Worm (Caenorhabditis elegans): ENCODE data around the gene ZK1127.4.
A peak's percentile ranks its signal among the peaks of the same experiment; 100 is the strongest.

The ZK1127.4 gene

DNA sequence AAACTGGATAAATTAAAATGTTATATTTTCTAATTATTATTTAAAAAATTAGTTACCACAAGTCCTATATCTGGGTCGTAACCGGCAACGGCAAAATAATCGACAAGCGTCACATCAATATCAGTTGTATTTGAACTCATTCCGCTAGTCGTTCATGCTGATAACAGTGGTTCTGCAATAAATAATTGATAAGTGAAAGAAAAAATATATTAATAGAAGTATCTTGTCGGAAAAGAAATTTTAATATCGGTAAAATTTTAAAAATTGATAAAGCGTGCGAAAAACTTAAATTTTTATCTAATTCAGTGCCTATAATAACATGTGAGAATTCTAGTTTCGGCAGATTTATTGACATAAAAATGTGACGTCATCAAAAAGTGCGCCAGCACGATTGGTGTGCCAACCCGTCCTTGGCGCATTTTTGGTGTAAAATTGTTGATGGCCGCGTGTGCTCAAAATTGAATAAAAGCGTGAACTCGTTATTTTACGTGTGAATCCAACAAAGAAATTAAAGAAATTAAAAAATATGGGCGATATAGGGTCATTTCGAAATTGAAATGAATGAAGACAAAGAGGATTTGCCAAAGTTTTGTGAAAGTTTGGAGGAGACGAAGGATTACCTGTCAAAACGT lies 31.3 kb upstream of the ZK1127.4 start, which contains the start of the genes lst-6 and lst-5 (continued):
- TF ChIP-seq sox-4 (tag; optimal IDR thresholded peaks at IDR 0.05) (no peak), snu-23 (GFP tag; optimal IDR thresholded peaks at IDR 0.05) (peak; percentile 76), lin-13 (GFP tag; optimal IDR thresholded peaks at IDR 0.05) (peak; percentile 24), dpl-1 (GFP tag; optimal IDR thresholded peaks at IDR 0.05) (peak; percentile 34 to 77 (median 73)), pax-3 (tag; optimal IDR thresholded peaks at IDR 0.05) (no peak), grh-1 (GFP tag; IDR thresholded peaks at IDR 0.05) (no peak), ceh-88 (GFP tag; IDR thresholded peaks at IDR 0.05) (peak; percentile 62), lin-39 (tag; optimal IDR thresholded peaks at IDR 0.05) (peak; percentile 31), mef-2 (tag; optimal IDR thresholded peaks at IDR 0.05) (no peak), nhr-47 (tag; optimal IDR thresholded peaks at IDR 0.05) (peak; percentile 80), elt-2 (tag; optimal IDR thresholded peaks at IDR 0.05) (peak; percentile 75), vab-15 (tag; optimal IDR thresholded peaks at IDR 0.05) (no peak), ceh-8 (GFP tag; optimal IDR thresholded peaks at IDR 0.05) (peak; percentile 5), tlp-1 (tag; optimal IDR thresholded peaks at IDR 0.05) (no peak), fkh-8 (tag; optimal IDR thresholded peaks at IDR 0.05) (peak; percentile 74), elt-3 (tag; optimal IDR thresholded peaks at IDR 0.05) (no peak), lir-3 (tag; optimal IDR thresholded peaks at IDR 0.05; ENCODE audit: poor library complexity) (peak; percentile 44), fkh-10 (GFP tag; optimal IDR thresholded peaks at IDR 0.05) (peak; percentile 47), nhr-19 (GFP tag; conservative IDR thresholded peaks at IDR 0.05) (peak; percentile 65), egl-27 (tag; optimal IDR thresholded peaks at IDR 0.05) (no peak), efl-3 (GFP tag; optimal IDR thresholded peaks at IDR 0.05) (no peak), C04F5.9 (tag; optimal IDR thresholded peaks at IDR 0.05) (peak; percentile 53), xbp-1 (tag; optimal IDR thresholded peaks at IDR 0.05) (peak; percentile 76), jun-1 (tag; optimal IDR thresholded peaks at IDR 0.05) (peak; percentile 40), rnt-1 (tag; optimal IDR thresholded peaks at IDR 0.05) (peak; percentile 60), aly-2 (tag; optimal IDR thresholded peaks at IDR 0.05) (no peak), dsc-1 (tag; optimal IDR thresholded peaks at IDR 0.05) (peak; percentile 70), nhr-84 (tag; optimal IDR thresholded peaks at IDR 0.05) (no peak), ztf-11 (tag; optimal IDR thresholded peaks at IDR 0.05) (no peak), egl-13 (tag; optimal IDR thresholded peaks at IDR 0.05) (peak; percentile 56), pqm-1 (tag; optimal IDR thresholded peaks at IDR 0.05) (no peak), blmp-1 (tag; optimal IDR thresholded peaks at IDR 0.05) (peak; percentile 14), C16A3.4 (tag; optimal IDR thresholded peaks at IDR 0.05) (peak; percentile 69), efl-1 (optimal IDR thresholded peaks at IDR 0.05) (peak; percentile 61 to 73), efl-1 (GFP tag; optimal IDR thresholded peaks at IDR 0.05 in 1 of 2) (peak; percentile 67 to 97), tbx-2 (tag; optimal IDR thresholded peaks at IDR 0.05) (peak; percentile 68), nhr-28 (tag; optimal IDR thresholded peaks at IDR 0.05) (no peak), F16B12.6 (tag; optimal IDR thresholded peaks at IDR 0.05) (peak; percentile 58), fkh-4 (tag; optimal IDR thresholded peaks at IDR 0.05; ENCODE audit: borderline replicate concordance) (no peak), skn-1 (tag; optimal IDR thresholded peaks at IDR 0.05) (peak; percentile 50), nhr-85 (tag) (peak; percentile 57), unc-98 (GFP tag; IDR thresholded peaks at IDR 0.05) (no peak), unc-30 (tag; optimal IDR thresholded peaks at IDR 0.05) (no peak), nhr-77 (tag; optimal IDR thresholded peaks at IDR 0.05) (peak; percentile 39), Y116A8C.19 (tag; optimal IDR thresholded peaks at IDR 0.05; ENCODE audit: borderline replicate concordance) (no peak), aha-1 (tag; optimal IDR thresholded peaks at IDR 0.05) (no peak), C34B4.2 (tag; optimal IDR thresholded peaks at IDR 0.05) (no peak)

All from whole organism, L1 larva.